Fruit fly (Drosophila melanogaster) whole organism, pupa: ENCODE data around the gene MKP-4.

Experiments used
- CG14655 ChIP-seq: fragments of 200-800 bp; sonication (Bioruptor generic); optimal IDR thresholded peaks from 3 replicates; lab custom pipeline; 2017; ENCODE audit warnings: mild to moderate bottlenecking, missing biosample characterization, missing genetic modification reagents, missing genetic modification characterization
- CG15710 ChIP-seq: fragments of 200-800 bp; sonication (Bioruptor generic); optimal IDR thresholded peaks from 2 replicates; lab custom pipeline; 2018; ENCODE audit warnings: missing biosample characterization, mild to moderate bottlenecking, missing genetic modification characterization, moderate library complexity
- CG17806 ChIP-seq: fragments of 200-800 bp; sonication (Bioruptor generic); optimal IDR thresholded peaks from 2 replicates; lab custom pipeline; 2018; ENCODE audit warnings: missing biosample characterization, mild to moderate bottlenecking, missing genetic modification characterization, moderate library complexity
- CG32121 ChIP-seq: fragments of 200-800 bp; sonication (Bioruptor generic); IDR thresholded peaks from 2 replicates; pipeline ENCODE4 v1.3.6; 2022; ENCODE audit warnings: missing biosample characterization, missing genetic modification characterization
- CG34367 ChIP-seq: fragments of 200-800 bp; sonication (Bioruptor generic); optimal IDR thresholded peaks from 2 replicates; lab custom pipeline; 2018; ENCODE audit warnings: missing biosample characterization, mild to moderate bottlenecking, missing genetic modification characterization
- CG4496 ChIP-seq: fragments of 200-800 bp; sonication (Bioruptor generic); IDR thresholded peaks from 3 replicates; pipeline ENCODE4 v1.3.6; 2022; ENCODE audit warnings: missing biosample characterization, missing genetic modification characterization
- CG8159 ChIP-seq: fragments of 200-800 bp; sonication (Bioruptor generic); optimal IDR thresholded peaks from 3 replicates; lab custom pipeline; 2018; ENCODE audit warnings: missing biosample characterization, mild to moderate bottlenecking, missing genetic modification characterization, moderate library complexity
- CG9948 ChIP-seq: fragments of 200-800 bp; sonication (Bioruptor generic); optimal IDR thresholded peaks from 2 replicates; lab custom pipeline; 2018; ENCODE audit warnings: missing biosample characterization, mild to moderate bottlenecking, missing genetic modification characterization, moderate library complexity
- D1 ChIP-seq: fragments of 200-800 bp; sonication (Bioruptor generic); optimal IDR thresholded peaks from 2 replicates; lab custom pipeline; 2018; ENCODE audit warnings: missing biosample characterization, mild to moderate bottlenecking, missing genetic modification characterization, moderate library complexity
- EcR ChIP-seq: fragments of 200-800 bp; sonication (Bioruptor generic); optimal IDR thresholded peaks from 3 replicates; lab custom pipeline; 2019; ENCODE audit warnings: missing biosample characterization, missing genetic modification characterization, mild to moderate bottlenecking, moderate library complexity, missing genetic modification reagents

dm6 chrX:19667444-19668104, 44.7 kb downstream of the MKP-4 start:
- TF ChIP-seq CG32121 (GFP tag; lab: Robert Waterston, UW), result no peak
- no peak for TF ChIP-seq EcR (GFP tag; lab: Kevin White, UChicago)
- TF ChIP-seq CG17806 (tag; lab: Kevin White, UChicago), result no peak
- TF ChIP-seq CG8159 (tag; lab: Kevin White, UChicago), result no peak
- TF ChIP-seq CG15710 (tag; lab: Kevin White, UChicago), result no peak
- TF ChIP-seq D1 (tag; lab: Kevin White, UChicago), result no peak
- no peak for TF ChIP-seq CG9948 (tag; lab: Kevin White, UChicago)
- TF ChIP-seq CG14655, result no peak
- TF ChIP-seq CG34367 (tag; lab: Kevin White, UChicago), result no peak
- no peak for TF ChIP-seq CG4496 (GFP tag; lab: Robert Waterston, UW)
